Fruit fly (Drosophila melanogaster): Measurements from ENCODE around the gene CG43394.
A peak's percentile ranks its signal among the peaks of the same experiment; 100 is the strongest.

Gene CG43394

dm6 chr2L:8204996-8205567 is 59.5 kb downstream of the CG43394 start, which contains the start of gene SLC5A11 (continued):
- TF ChIP-seq CG3995 (GFP tag; optimal IDR thresholded peaks at IDR 0.05) (peak; percentile 54), CG4328 (GFP tag; optimal IDR thresholded peaks at IDR 0.05) (peak; percentile 93), NFAT (GFP tag; IDR thresholded peaks at IDR 0.05) (peak; percentile 91), CG12071 (GFP tag; optimal IDR thresholded peaks at IDR 0.05) (peak; percentile 89), tio (GFP tag; optimal IDR thresholded peaks at IDR 0.05) (peak; percentile 90), CG11398 (GFP tag; optimal IDR thresholded peaks at IDR 0.05) (peak; percentile 2), Xrp1 (GFP tag; IDR thresholded peaks at IDR 0.05) (peak; percentile 97), sima (GFP tag; optimal IDR thresholded peaks at IDR 0.05) (peak; percentile 96), CG6175 (GFP tag; IDR thresholded peaks at IDR 0.05) (peak; percentile 91), lilli (GFP tag; optimal IDR thresholded peaks at IDR 0.05) (peak; percentile 99), HLH3B (GFP tag; IDR thresholded peaks at IDR 0.05) (peak; percentile 99), emc (GFP tag; optimal IDR thresholded peaks at IDR 0.05) (peak; percentile 98), hth (optimal IDR thresholded peaks at IDR 0.05) (no peak), CG10321 (GFP tag; IDR thresholded peaks at IDR 0.05) (peak; percentile 74), HmgD (GFP tag; optimal IDR thresholded peaks at IDR 0.05) (no peak), Trl (optimal IDR thresholded peaks at IDR 0.05) (peak; percentile 83 to 99), Trl (GFP tag; optimal IDR thresholded peaks at IDR 0.05) (peak; percentile 96), Sin3A (optimal IDR thresholded peaks at IDR 0.05) (no peak), CG4282 (GFP tag; optimal IDR thresholded peaks at IDR 0.05) (peak; percentile 81), CG16779 (GFP tag; IDR thresholded peaks at IDR 0.05) (peak; percentile 88), oc (tag; optimal IDR thresholded peaks at IDR 0.05) (peak; percentile 83), CG11695 (GFP tag; IDR thresholded peaks at IDR 0.05) (peak; percentile 100), CG1832 (GFP tag; optimal IDR thresholded peaks at IDR 0.05) (no peak), fd102C (GFP tag; optimal IDR thresholded peaks at IDR 0.05) (no peak), sisA (GFP tag; IDR thresholded peaks at IDR 0.05) (peak; percentile 99), usp (GFP tag; optimal IDR thresholded peaks at IDR 0.05) (no peak), pita (GFP tag; optimal IDR thresholded peaks at IDR 0.05) (no peak), D19B (GFP tag; optimal IDR thresholded peaks at IDR 0.05) (peak; percentile 100), Dll (GFP tag; IDR thresholded peaks at IDR 0.05; ENCODE audit: partially characterized antibody) (no peak), CG3065 (GFP tag; optimal IDR thresholded peaks at IDR 0.05) (peak; percentile 94), CG17186 (GFP tag; optimal IDR thresholded peaks at IDR 0.05) (peak; percentile 75), CG9932 (GFP tag; IDR thresholded peaks at IDR 0.05) (peak; percentile 96), sim (GFP tag; IDR thresholded peaks at IDR 0.05) (peak; percentile 94), CG2129 (GFP tag; IDR thresholded peaks at IDR 0.05; ENCODE audit: partially characterized antibody) (no peak), CG34422 (GFP tag; IDR thresholded peaks at IDR 0.05) (peak; percentile 97), NfI (GFP tag; optimal IDR thresholded peaks at IDR 0.05) (peak; percentile 86), Lpt (GFP tag; optimal IDR thresholded peaks at IDR 0.05) (no peak), CG10274 (GFP tag; optimal IDR thresholded peaks at IDR 0.05) (peak; percentile 84), CG1603 (tag; optimal IDR thresholded peaks at IDR 0.05) (peak; percentile 83), Fer1 (GFP tag; optimal IDR thresholded peaks at IDR 0.05) (peak; percentile 99), CG10209 (GFP tag; optimal IDR thresholded peaks at IDR 0.05) (peak; percentile 94), Dip2 (GFP tag; IDR thresholded peaks at IDR 0.05) (peak; percentile 61; the same call in 1 of the 2 replicates), dan (GFP tag; IDR thresholded peaks at IDR 0.05) (peak; percentile 49), pfk (GFP tag; optimal IDR thresholded peaks at IDR 0.05) (no peak), HHEX (GFP tag; optimal IDR thresholded peaks at IDR 0.05) (peak; percentile 97), CG1024 (GFP tag; IDR thresholded peaks at IDR 0.05) (peak; percentile 94), dimm (GFP tag; IDR thresholded peaks at IDR 0.05) (peak; percentile 95), CG5953 (GFP tag; IDR thresholded peaks at IDR 0.05) (peak; percentile 93), row (GFP tag; IDR thresholded peaks at IDR 0.05) (peak; percentile 100), CG6765 (GFP tag; optimal IDR thresholded peaks at IDR 0.05) (peak; percentile 95), cwo (GFP tag; optimal IDR thresholded peaks at IDR 0.05) (peak; percentile 97), Eip74EF (GFP tag; optimal IDR thresholded peaks at IDR 0.05) (peak in 1 of 2 experiments; percentile 100)

All from whole organism, embryonic.